Fruit fly (Drosophila melanogaster): ENCODE results near the gene LKRSDH.

The LKRSDH gene

dm6 chr2L:7790448-7791355, 5.1 kb downstream of the LKRSDH start, which contains the start of gene CG7149:
CG7149 (minus strand) TSS chr2L:7790557.
- no peak for TF ChIP-seq CG8478 (optimal IDR thresholded peaks at IDR 0.05)
- no peak for TF ChIP-seq pan (optimal IDR thresholded peaks at IDR 0.05)
- no peak for TF ChIP-seq usp (GFP tag; optimal IDR thresholded peaks at IDR 0.05)
- TF ChIP-seq EcR (GFP tag; optimal IDR thresholded peaks at IDR 0.05) = no peak
- TF ChIP-seq Dll (optimal IDR thresholded peaks at IDR 0.05) = no peak
- no peak for TF ChIP-seq psq (optimal IDR thresholded peaks at IDR 0.05)

- TF ChIP-seq usp (GFP tag; optimal IDR thresholded peaks at IDR 0.05) (no peak), CG8478 (optimal IDR thresholded peaks at IDR 0.05) (no peak), Dll (optimal IDR thresholded peaks at IDR 0.05) (no peak), pan (optimal IDR thresholded peaks at IDR 0.05) (no peak), EcR (GFP tag; optimal IDR thresholded peaks at IDR 0.05) (no peak), psq (optimal IDR thresholded peaks at IDR 0.05) (no peak)
These were observed 5.7 kb downstream of the LKRSDH start for dm6 chr2L:7790081-7790447.

DNA sequence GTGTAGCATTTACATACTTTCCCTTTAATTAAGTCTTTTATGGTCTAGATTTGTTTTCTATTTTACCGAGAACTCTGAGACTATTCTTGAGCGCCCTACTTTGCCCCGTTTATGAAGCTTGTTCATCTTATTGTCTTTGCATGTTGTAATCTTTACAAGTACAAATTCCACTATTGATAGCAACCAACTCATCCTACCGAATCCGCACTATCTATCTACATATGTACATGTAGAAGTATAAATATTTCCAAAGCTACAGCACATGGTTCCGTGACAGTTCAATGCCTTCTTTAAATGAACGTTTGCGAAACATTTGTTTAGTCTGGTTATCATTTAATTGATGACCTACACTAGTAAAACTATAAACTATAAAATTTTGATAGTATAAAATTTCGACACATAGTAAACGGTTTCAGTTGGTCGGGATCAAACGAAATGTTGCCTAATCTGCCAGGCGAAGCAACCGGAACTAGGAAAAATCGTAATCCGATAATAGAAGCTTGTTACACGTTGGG, 6.8 kb downstream of the LKRSDH start:
- no peak for TF ChIP-seq CG8478 (optimal IDR thresholded peaks at IDR 0.05)
- TF ChIP-seq Dll (optimal IDR thresholded peaks at IDR 0.05) = no peak
- no peak for TF ChIP-seq usp (GFP tag; optimal IDR thresholded peaks at IDR 0.05)
- TF ChIP-seq psq (optimal IDR thresholded peaks at IDR 0.05) = no peak
- no peak for TF ChIP-seq EcR (GFP tag; optimal IDR thresholded peaks at IDR 0.05)
- no peak for TF ChIP-seq pan (optimal IDR thresholded peaks at IDR 0.05)

DNA sequence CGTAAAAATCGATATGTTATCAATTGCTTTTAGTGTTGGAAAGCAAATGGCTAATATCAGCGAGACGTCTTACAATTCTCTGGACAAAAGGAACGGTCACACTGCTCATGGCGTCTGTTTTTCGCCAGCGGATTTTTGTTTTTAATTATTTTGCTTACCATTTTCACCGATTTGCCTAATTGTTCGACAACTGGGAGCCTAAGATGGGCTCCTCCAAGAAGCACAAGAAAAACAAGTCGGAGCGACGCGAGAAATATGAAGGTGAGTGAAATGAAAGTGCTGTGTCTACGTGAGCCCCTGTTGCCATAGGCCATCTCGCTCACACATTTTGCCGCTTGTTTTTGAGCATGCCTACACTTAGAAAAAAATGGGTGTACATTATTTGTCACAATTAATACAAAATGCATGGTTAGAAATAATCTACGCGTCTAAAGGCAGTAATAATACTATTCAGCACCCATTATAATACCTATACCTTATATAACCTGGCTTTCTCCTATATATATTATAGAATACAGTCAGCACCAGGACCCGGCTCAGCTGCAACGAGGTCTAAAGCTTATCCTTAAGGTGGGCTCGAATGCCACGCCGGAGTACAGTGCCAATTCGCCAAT, 12.9 kb downstream of the LKRSDH start, which contains the start of gene Brd7-9:
Gene Brd7-9, plus strand, starts transcription at position 78 of the 614 bp plus-strand sequence.
- TF ChIP-seq usp (GFP tag; optimal IDR thresholded peaks at IDR 0.05) (no peak), psq (optimal IDR thresholded peaks at IDR 0.05) (no peak), pan (optimal IDR thresholded peaks at IDR 0.05) (no peak), EcR (GFP tag; optimal IDR thresholded peaks at IDR 0.05) (no peak), CG8478 (optimal IDR thresholded peaks at IDR 0.05) (no peak), Dll (optimal IDR thresholded peaks at IDR 0.05) (no peak)

dm6 chr2L:7781165-7781564, 14.6 kb downstream of the LKRSDH start, which contains the start of gene CG7164:
CG7164 (plus strand) TSS chr2L:7781465.
- TF ChIP-seq pan (optimal IDR thresholded peaks at IDR 0.05) = no peak
- TF ChIP-seq EcR (GFP tag; optimal IDR thresholded peaks at IDR 0.05) = no peak
- no peak for TF ChIP-seq usp (GFP tag; optimal IDR thresholded peaks at IDR 0.05)
- TF ChIP-seq Dll (optimal IDR thresholded peaks at IDR 0.05) = no peak
- no peak for TF ChIP-seq CG8478 (optimal IDR thresholded peaks at IDR 0.05)
- no peak for TF ChIP-seq psq (optimal IDR thresholded peaks at IDR 0.05)

DNA sequence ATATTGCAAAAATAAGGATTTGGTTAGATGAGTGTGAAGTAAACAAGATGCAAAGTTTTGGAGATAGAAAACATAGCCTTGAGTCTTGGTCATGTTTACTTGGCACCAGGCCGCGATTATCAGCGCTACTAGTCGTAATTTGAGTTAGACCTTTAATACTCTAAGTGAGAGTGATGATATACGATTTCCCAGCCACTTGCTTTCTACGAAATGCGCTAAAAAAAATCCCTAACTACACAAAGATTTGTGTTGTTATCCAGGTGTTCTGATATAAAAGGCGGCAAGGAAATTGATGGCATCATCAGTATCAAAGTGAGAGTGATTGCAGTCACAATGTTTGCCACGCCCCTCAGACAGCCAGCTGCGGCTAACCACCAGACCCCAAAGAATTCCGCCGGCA, 16.0 kb downstream of the LKRSDH start, which contains the start of gene Uro:
Gene Uro, plus strand, starts transcription at position 301 of the 400 bp plus-strand sequence.
- TF ChIP-seq Dll (optimal IDR thresholded peaks at IDR 0.05) = no peak
- no peak for TF ChIP-seq pan (optimal IDR thresholded peaks at IDR 0.05)
- no peak for TF ChIP-seq EcR (GFP tag; optimal IDR thresholded peaks at IDR 0.05)

- TF ChIP-seq CG8478 (optimal IDR thresholded peaks at IDR 0.05) = no peak
- no peak for TF ChIP-seq pan (optimal IDR thresholded peaks at IDR 0.05)
- TF ChIP-seq psq (optimal IDR thresholded peaks at IDR 0.05) = no peak
- TF ChIP-seq Dll (optimal IDR thresholded peaks at IDR 0.05) = no peak
- TF ChIP-seq EcR (GFP tag; optimal IDR thresholded peaks at IDR 0.05) = no peak
- no peak for TF ChIP-seq usp (GFP tag; optimal IDR thresholded peaks at IDR 0.05)
These were observed 17.6 kb downstream of the LKRSDH start, which contains the start of gene CG7179 for dm6 chr2L:7777979-7778692. CG7179 (minus strand) TSS chr2L:7778029.

- TF ChIP-seq psq (optimal IDR thresholded peaks at IDR 0.05) (no peak), usp (GFP tag; optimal IDR thresholded peaks at IDR 0.05) (no peak), CG8478 (optimal IDR thresholded peaks at IDR 0.05) (no peak), EcR (GFP tag; optimal IDR thresholded peaks at IDR 0.05) (no peak)
These were observed 20.5 kb downstream of the LKRSDH start for dm6 chr2L:7775260-7775659.

dm6 chr2L:7771891-7772290, 23.9 kb downstream of the LKRSDH start:
- TF ChIP-seq EcR (GFP tag; optimal IDR thresholded peaks at IDR 0.05) = no peak
- no peak for TF ChIP-seq Dll (optimal IDR thresholded peaks at IDR 0.05)
- no peak for TF ChIP-seq psq (optimal IDR thresholded peaks at IDR 0.05)
- TF ChIP-seq CG8478 (optimal IDR thresholded peaks at IDR 0.05) = no peak
- TF ChIP-seq pan (optimal IDR thresholded peaks at IDR 0.05) = no peak
- TF ChIP-seq usp (GFP tag; optimal IDR thresholded peaks at IDR 0.05) = no peak

DNA sequence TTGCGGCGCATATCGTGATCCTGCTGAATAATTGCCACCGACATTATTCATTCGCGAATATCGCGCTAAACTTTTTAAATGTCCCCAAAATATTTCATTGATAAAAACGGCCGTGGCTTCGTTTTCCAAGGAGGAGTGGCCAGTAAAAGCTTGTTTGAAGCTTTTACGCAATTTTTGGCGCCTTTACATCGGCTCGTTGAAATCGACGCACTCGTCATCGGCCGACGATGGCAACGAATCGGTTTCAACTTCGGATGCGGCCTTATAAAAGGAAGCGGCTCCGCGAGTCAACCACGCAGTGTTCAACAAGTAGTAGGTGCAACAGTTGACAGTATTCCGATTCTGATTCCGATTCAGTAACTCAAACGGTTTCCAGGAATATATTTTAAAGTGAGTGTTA, 28.4 kb downstream of the LKRSDH start, which contains the start of gene CG7191:
Gene CG7191, plus strand, starts transcription at position 301 of the 400 bp plus-strand sequence.
- TF ChIP-seq psq (optimal IDR thresholded peaks at IDR 0.05) = no peak
- no peak for TF ChIP-seq usp (GFP tag; optimal IDR thresholded peaks at IDR 0.05)

- TF ChIP-seq Dll (optimal IDR thresholded peaks at IDR 0.05) = no peak
- no peak for TF ChIP-seq CG8478 (optimal IDR thresholded peaks at IDR 0.05)
- TF ChIP-seq EcR (GFP tag; optimal IDR thresholded peaks at IDR 0.05) = no peak
- TF ChIP-seq pan (optimal IDR thresholded peaks at IDR 0.05) = no peak
- no peak for TF ChIP-seq usp (GFP tag; optimal IDR thresholded peaks at IDR 0.05)
- no peak for TF ChIP-seq psq (optimal IDR thresholded peaks at IDR 0.05)
These were observed 38.9 kb downstream of the LKRSDH start for dm6 chr2L:7756835-7757234.

Measured in whole organism.